Worm (Caenorhabditis elegans) whole organism, L4 larva: ENCODE measurements around the gene srd-16.

Source experiments
- egl-43 ChIP-seq: fragments of 200-800 bp; sonication (Bioruptor generic); IDR thresholded peaks from 2 replicates; pipeline ENCODE4 v1.3.6; 2022; ENCODE audit warnings: missing genetic modification reagents, missing genetic modification characterization, missing compliant biosample characterization
- lsy-2 ChIP-seq, 2 experiments: fragments of 150-350 bp in 1 of 2; sonication (generic microtip) in 1 of 2; optimal IDR thresholded peaks; 2 replicates each; lab custom pipeline; 2014 to 2017; ENCODE audit warnings: missing biosample characterization in 2 of 2, missing genetic modification characterization in 2 of 2

DNA sequence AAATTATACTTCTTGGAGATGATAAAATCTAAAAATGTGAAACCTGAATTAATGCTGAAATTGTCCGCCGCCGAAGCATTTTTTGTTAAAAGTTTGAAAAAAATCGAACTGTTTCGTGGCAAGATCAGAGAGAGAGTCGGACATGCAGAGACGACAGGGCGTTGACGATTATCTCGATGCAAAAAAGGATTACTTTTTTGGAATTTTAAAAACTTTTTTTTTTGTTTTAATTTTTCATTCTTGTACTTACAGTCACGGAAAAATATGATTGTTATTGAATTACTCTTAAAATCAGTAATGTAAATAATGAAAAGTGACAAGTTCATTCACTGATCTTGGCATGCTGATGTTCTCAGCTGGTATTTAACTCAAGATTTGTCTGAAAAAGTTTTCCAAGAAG lies 36.9 kb upstream of the srd-16 start, which contains the start of the genes M03F8.5 and M03F8.7:
- no peak for TF ChIP-seq egl-43
- TF ChIP-seq lsy-2 (tag; optimal IDR thresholded peaks at IDR 0.05; lab: Kevin White, UChicago): no peak
